Worm (Caenorhabditis elegans) whole organism, midembryonic: Measurements from ENCODE around the gene C08F11.13.
"Not testable (repeated sequence)": the region's sequence is repeated elsewhere in the genome, so short reads cannot be mapped to it uniquely, and the experiment has no call there.

Experiments used
- T22C8.4 ChIP-seq: fragments of 200-800 bp; sonication (Bioruptor generic); IDR thresholded peaks from 2 replicates; pipeline ENCODE4 v1.3.6; 2022; ENCODE audit warnings: missing genetic modification characterization, missing compliant biosample characterization
- cog-1 ChIP-seq: sonication (generic microtip); optimal IDR thresholded peaks from 2 replicates; lab custom pipeline; 2016; ENCODE audit warnings: missing genetic modification characterization, missing compliant biosample characterization
- med-1 ChIP-seq: sonication (generic microtip); optimal IDR thresholded peaks from 2 replicates; lab custom pipeline; 2017; ENCODE audit warnings: missing genetic modification characterization, mild to moderate bottlenecking, missing compliant biosample characterization, antibody characterized with exemption, missing genetic modification reagents; ENCODE audit not compliant: insufficient read depth
- ref-1 ChIP-seq: fragments of 200-800 bp; sonication (Bioruptor generic); conservative IDR thresholded peaks from 2 replicates; pipeline ENCODE4 v1.3.6; 2022; ENCODE audit warnings: missing genetic modification reagents, missing genetic modification characterization, missing compliant biosample characterization
- tab-1 ChIP-seq: fragments of 200-800 bp; sonication (Bioruptor generic); IDR thresholded peaks from 2 replicates; pipeline ENCODE4 v1.3.6; 2022; ENCODE audit warnings: missing genetic modification characterization, missing compliant biosample characterization
- ztf-23 ChIP-seq: fragments of 200-800 bp; sonication (Bioruptor generic); IDR thresholded peaks from 2 replicates; pipeline ENCODE4 v1.3.6; 2022; ENCODE audit warnings: missing genetic modification reagents, missing genetic modification characterization, missing compliant biosample characterization
- ztf-29 ChIP-seq: fragments of 200-800 bp; sonication (Bioruptor generic); IDR thresholded peaks from 2 replicates; pipeline ENCODE4 v1.3.6; 2022; ENCODE audit warnings: missing genetic modification reagents, missing genetic modification characterization, missing compliant biosample characterization

DNA sequence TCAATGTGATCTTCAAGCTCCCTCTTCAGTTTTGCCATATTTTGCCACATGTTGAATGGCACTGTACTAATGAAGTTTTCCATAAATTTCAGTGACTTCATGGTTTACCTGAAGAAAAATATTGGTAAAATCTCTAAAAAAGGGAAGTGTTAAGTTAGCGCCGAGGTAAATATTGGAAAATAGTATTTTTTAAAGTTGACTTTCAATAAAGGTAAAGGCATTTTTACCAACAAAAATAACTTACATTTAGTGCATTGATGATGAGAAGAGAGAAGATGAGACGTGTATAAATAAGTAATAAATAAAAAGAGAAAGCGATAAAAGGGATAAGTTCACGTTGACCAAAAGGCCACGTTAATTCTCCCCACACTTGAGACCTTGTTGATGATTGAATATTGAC is 31.5 kb downstream of the C08F11.13 start, which contains the start of gene Y45F10B.8:
- TF ChIP-seq cog-1; ref-1 (GFP tag; lab: Robert Waterston, UW); ztf-29 (GFP tag; lab: Robert Waterston, UW); ztf-23 (GFP tag; lab: Robert Waterston, UW); T22C8.4 (GFP tag; lab: Robert Waterston, UW); med-1; tab-1: not testable (repeated sequence)
